Worm (Caenorhabditis elegans) whole organism, young adult: ENCODE measurements around the gene C38H2.2.
A peak's percentile ranks its signal among the peaks of the same experiment; 100 is the strongest.

ENCODE experiments used
- B0035.1 ChIP-seq: sonication (generic microtip); optimal IDR thresholded peaks from 2 replicates; lab custom pipeline; 2016; ENCODE audit warnings: missing genetic modification characterization, mild to moderate bottlenecking, missing compliant biosample characterization, missing genotype, missing genetic modification reagents
- B0261.1 ChIP-seq: sonication (generic microtip); optimal IDR thresholded peaks from 2 replicates; lab custom pipeline; 2016; ENCODE audit warnings: mild to moderate bottlenecking, missing genetic modification characterization, moderate library complexity, missing compliant biosample characterization
- B0336.3 ChIP-seq: fragments of 200-800 bp; sonication (Bioruptor generic); IDR thresholded peaks from 2 replicates; pipeline ENCODE4 v1.3.6; 2022; ENCODE audit warnings: missing genetic modification characterization, missing compliant biosample characterization
- C06A6.2 ChIP-seq: fragments of 200-800 bp; sonication (Bioruptor generic); conservative IDR thresholded peaks from 2 replicates; pipeline ENCODE4 v1.3.6; 2022; ENCODE audit warnings: missing genetic modification characterization, missing compliant biosample characterization
- D2030.7 ChIP-seq: fragments of 200-800 bp; sonication (Bioruptor generic); IDR thresholded peaks from 2 replicates; pipeline ENCODE4 v1.3.6; 2022; ENCODE audit warnings: missing genetic modification reagents, missing genetic modification characterization, missing compliant biosample characterization
- F22D6.2 ChIP-seq: sonication (generic microtip); optimal IDR thresholded peaks from 2 replicates; lab custom pipeline; 2016; ENCODE audit warnings: mild to moderate bottlenecking, missing genetic modification characterization, missing compliant biosample characterization
- F23B12.7 ChIP-seq: sonication (generic microtip); optimal IDR thresholded peaks from 2 replicates; lab custom pipeline; 2017; ENCODE audit warnings: missing genetic modification characterization, mild to moderate bottlenecking, missing compliant biosample characterization, antibody characterized with exemption, moderate library complexity; ENCODE audit not compliant: insufficient read depth
- F37B4.10 ChIP-seq: fragments of 200-800 bp; sonication (Bioruptor generic); IDR thresholded peaks from 2 replicates; pipeline ENCODE4 v1.3.6; 2022; ENCODE audit warnings: missing genetic modification characterization, missing compliant biosample characterization
- F39B2.1 ChIP-seq: fragments of 200-800 bp; sonication (Bioruptor generic); IDR thresholded peaks from 2 replicates; pipeline ENCODE4 v1.3.6; 2022; ENCODE audit warnings: missing genetic modification reagents, missing genetic modification characterization, missing compliant biosample characterization
- F57C9.4 ChIP-seq: sonication (generic microtip); optimal IDR thresholded peaks from 2 replicates; lab custom pipeline; 2017; ENCODE audit warnings: mild to moderate bottlenecking, missing genetic modification characterization, missing compliant biosample characterization
- K11D2.4 ChIP-seq: fragments of 200-800 bp; sonication (Bioruptor generic); IDR thresholded peaks from 2 replicates; pipeline ENCODE4 v1.3.6; 2022; ENCODE audit warnings: missing genetic modification reagents, missing genetic modification characterization, missing compliant biosample characterization
- Y53F4B.3 ChIP-seq: fragments of 200-800 bp; sonication (Bioruptor generic); IDR thresholded peaks from 2 replicates; pipeline ENCODE4 v1.3.6; 2022; ENCODE audit warnings: missing genetic modification reagents, missing genetic modification characterization, missing compliant biosample characterization
- Y53G8AR.9 ChIP-seq: fragments of 200-800 bp; sonication (Bioruptor generic); conservative IDR thresholded peaks from 2 replicates; pipeline ENCODE4 v1.3.6; 2022; ENCODE audit warnings: missing genetic modification reagents, missing genetic modification characterization, missing compliant biosample characterization
- Y67H2A.10 ChIP-seq: fragments of 200-800 bp; sonication (Bioruptor generic); conservative IDR thresholded peaks from 2 replicates; pipeline ENCODE4 v1.3.6; 2022; ENCODE audit warnings: missing genetic modification reagents, missing genetic modification characterization, missing compliant biosample characterization
- akir-1 ChIP-seq: fragments of 200-800 bp; sonication (Bioruptor generic); optimal IDR thresholded peaks from 2 replicates; lab custom pipeline; 2018; ENCODE audit warnings: mild to moderate bottlenecking, missing genetic modification characterization, moderate library complexity, missing compliant biosample characterization
- attf-6 ChIP-seq: fragments of 200-800 bp; sonication (Bioruptor generic); IDR thresholded peaks from 2 replicates; pipeline ENCODE4 v1.3.6; 2022; ENCODE audit warnings: missing genetic modification reagents, missing genetic modification characterization, missing compliant biosample characterization
- ccch-3 ChIP-seq: fragments of 200-800 bp; sonication (Bioruptor generic); optimal IDR thresholded peaks from 2 replicates; lab custom pipeline; 2018; ENCODE audit warnings: mild to moderate bottlenecking, missing genetic modification characterization, missing compliant biosample characterization
- ceh-100 ChIP-seq: fragments of 200-800 bp; sonication (Bioruptor generic); IDR thresholded peaks from 2 replicates; pipeline ENCODE4 v1.3.6; 2022; ENCODE audit warnings: missing genetic modification reagents, missing genetic modification characterization, missing compliant biosample characterization
- dox-1 ChIP-seq: fragments of 200-800 bp; sonication (Bioruptor generic); IDR thresholded peaks from 2 replicates; pipeline ENCODE4 v1.3.6; 2022; ENCODE audit warnings: missing genetic modification reagents, missing genetic modification characterization, missing compliant biosample characterization
- dpl-1 ChIP-seq: fragments of 150-350 bp; optimal IDR thresholded peaks from 2 replicates; lab custom pipeline; 2014; ENCODE audit warnings: missing biosample characterization, missing genetic modification reagents, missing genetic modification characterization
- efl-1 ChIP-seq: fragments of 150-350 bp; optimal IDR thresholded peaks from 2 replicates; lab custom pipeline; 2014; ENCODE audit warnings: missing biosample characterization, missing genetic modification reagents, missing genetic modification characterization
- egl-18 ChIP-seq: fragments of 200-800 bp; sonication (Bioruptor generic); IDR thresholded peaks from 2 replicates; pipeline ENCODE4 v1.3.6; 2022; ENCODE audit warnings: missing genetic modification reagents, missing genetic modification characterization, missing compliant biosample characterization
- ekl-4 ChIP-seq: fragments of 200-800 bp; sonication (Bioruptor generic); IDR thresholded peaks from 2 replicates; pipeline ENCODE4 v1.3.6; 2022; ENCODE audit warnings: missing genetic modification reagents, missing genetic modification characterization, missing compliant biosample characterization
- gei-17 ChIP-seq: fragments of 200-800 bp; sonication (Bioruptor generic); optimal IDR thresholded peaks from 2 replicates; lab custom pipeline; 2018; ENCODE audit warnings: mild to moderate bottlenecking, missing genetic modification characterization, missing compliant biosample characterization
- let-526 ChIP-seq: fragments of 200-800 bp; sonication (Bioruptor generic); IDR thresholded peaks from 2 replicates; pipeline ENCODE4 v1.3.6; 2022; ENCODE audit warnings: missing genetic modification reagents, missing genetic modification characterization, missing compliant biosample characterization
- lin-26 ChIP-seq: fragments of 200-800 bp; sonication (Bioruptor generic); IDR thresholded peaks from 2 replicates; pipeline ENCODE4 v1.3.6; 2022; ENCODE audit warnings: missing genetic modification reagents, missing genetic modification characterization, missing compliant biosample characterization
- lin-35 ChIP-seq, 3 experiments: fragments of 150-350 bp in 2 of 3; sonication (generic microtip) in 1 of 3; optimal IDR thresholded peaks; 2 replicates each; lab custom pipeline; 2014 to 2018; ENCODE audit warnings: missing biosample characterization in 3 of 3, missing genetic modification characterization in 3 of 3, missing genetic modification reagents in 3 of 3
- madf-3 ChIP-seq: fragments of 200-800 bp; sonication (Bioruptor generic); IDR thresholded peaks from 2 replicates; pipeline ENCODE4 v1.3.6; 2022; ENCODE audit warnings: missing genetic modification reagents, missing genetic modification characterization, missing compliant biosample characterization
- madf-6 ChIP-seq: fragments of 200-800 bp; sonication (Bioruptor generic); IDR thresholded peaks from 2 replicates; pipeline ENCODE4 v1.3.6; 2022; ENCODE audit warnings: missing genetic modification reagents, missing genetic modification characterization, missing compliant biosample characterization
- madf-8 ChIP-seq: fragments of 200-800 bp; sonication (Bioruptor generic); conservative IDR thresholded peaks from 2 replicates; pipeline ENCODE4 v1.3.6; 2022; ENCODE audit warnings: missing genetic modification reagents, missing genetic modification characterization, missing compliant biosample characterization
- mcd-1 ChIP-seq: fragments of 200-800 bp; sonication (Bioruptor generic); IDR thresholded peaks from 2 replicates; pipeline ENCODE4 v1.3.6; 2022; ENCODE audit warnings: missing genetic modification reagents, missing genetic modification characterization, missing compliant biosample characterization
- nfya-1 ChIP-seq: sonication (generic microtip); optimal IDR thresholded peaks from 2 replicates; lab custom pipeline; 2017; ENCODE audit warnings: antibody characterized with exemption, missing compliant biosample characterization, missing genetic modification characterization, borderline replicate concordance; ENCODE audit not compliant: insufficient read depth
- nfya-2 ChIP-seq: fragments of 200-800 bp; sonication (Bioruptor generic); IDR thresholded peaks from 2 replicates; pipeline ENCODE4 v1.3.6; 2022; ENCODE audit warnings: missing genetic modification reagents, missing genetic modification characterization, missing compliant biosample characterization
- nfyb-1 ChIP-seq: fragments of 200-800 bp; sonication (Bioruptor generic); IDR thresholded peaks from 2 replicates; pipeline ENCODE4 v1.3.6; 2022; ENCODE audit warnings: missing genetic modification reagents, missing genetic modification characterization, missing compliant biosample characterization
- nhr-80 ChIP-seq: sonication (generic microtip); optimal IDR thresholded peaks from 2 replicates; lab custom pipeline; 2016; ENCODE audit warnings: missing genetic modification characterization, missing compliant biosample characterization
- rec-8 ChIP-seq, 2 experiments: sonication (generic microtip); optimal IDR thresholded peaks; 2 replicates each; lab custom pipeline; 2016; ENCODE audit warnings: mild to moderate bottlenecking in 2 of 2, missing genetic modification characterization in 2 of 2, missing genetic modification reagents in 2 of 2, missing genotype in 2 of 2, missing biosample characterization in 1 of 2, missing compliant biosample characterization in 1 of 2, moderate library complexity in 1 of 2
- rpc-1 ChIP-seq, 2 experiments: fragments of 150-350 bp in 1 of 2; sonication (generic microtip) in 1 of 2; optimal IDR thresholded peaks; 2 replicates each; lab custom pipeline; 2014 to 2018; ENCODE audit warnings: missing biosample characterization in 1 of 2, missing genetic modification characterization in 1 of 2, missing genetic modification reagents in 1 of 2, missing genotype in 1 of 2
- sea-2 ChIP-seq: fragments of 200-800 bp; sonication (Bioruptor generic); IDR thresholded peaks from 2 replicates; pipeline ENCODE4 v1.3.6; 2022; ENCODE audit warnings: missing genetic modification characterization, missing compliant biosample characterization
- somi-1 ChIP-seq: fragments of 200-800 bp; sonication (Bioruptor generic); optimal IDR thresholded peaks from 2 replicates; lab custom pipeline; 2018; ENCODE audit warnings: mild to moderate bottlenecking, missing genetic modification characterization, missing compliant biosample characterization
- sptf-2 ChIP-seq: fragments of 200-800 bp; sonication (Bioruptor generic); optimal IDR thresholded peaks from 2 replicates; lab custom pipeline; 2018; ENCODE audit warnings: mild to moderate bottlenecking, missing genetic modification characterization, missing compliant biosample characterization
- tbp1 ChIP-seq: fragments of 200-800 bp; sonication (Bioruptor generic); optimal IDR thresholded peaks from 2 replicates; lab custom pipeline; 2018; ENCODE audit warnings: mild to moderate bottlenecking, missing genetic modification characterization, missing compliant biosample characterization
- tbx-9 ChIP-seq: sonication (generic microtip); optimal IDR thresholded peaks from 2 replicates; lab custom pipeline; 2016; ENCODE audit warnings: borderline replicate concordance, missing genetic modification characterization, inconsistent platforms, missing compliant biosample characterization
- tlf-1 ChIP-seq: fragments of 200-800 bp; sonication (Bioruptor generic); optimal IDR thresholded peaks from 2 replicates; lab custom pipeline; 2018; ENCODE audit warnings: mild to moderate bottlenecking, missing genetic modification characterization, missing compliant biosample characterization
- ztf-18 ChIP-seq: sonication (generic microtip); optimal IDR thresholded peaks from 2 replicates; lab custom pipeline; 2016; ENCODE audit warnings: missing genotype, mild to moderate bottlenecking, missing genetic modification characterization, missing compliant biosample characterization
- ztf-22 ChIP-seq: fragments of 200-800 bp; sonication (Bioruptor generic); optimal IDR thresholded peaks from 2 replicates; lab custom pipeline; 2018; ENCODE audit warnings: mild to moderate bottlenecking, missing genetic modification characterization, moderate library complexity, missing compliant biosample characterization
- ztf-28 ChIP-seq: fragments of 200-800 bp; sonication (Bioruptor generic); IDR thresholded peaks from 2 replicates; pipeline ENCODE4 v1.3.6; 2022; ENCODE audit warnings: missing genetic modification reagents, missing genetic modification characterization, missing compliant biosample characterization
- ztf-3 ChIP-seq: fragments of 200-800 bp; sonication (Bioruptor generic); optimal IDR thresholded peaks from 2 replicates; lab custom pipeline; 2018; ENCODE audit warnings: mild to moderate bottlenecking, missing genetic modification characterization, missing compliant biosample characterization
- ztf-6 ChIP-seq: fragments of 200-800 bp; sonication (Bioruptor generic); IDR thresholded peaks from 2 replicates; pipeline ENCODE4 v1.3.6; 2022; ENCODE audit warnings: missing genetic modification reagents, missing genetic modification characterization, missing compliant biosample characterization

C38H2.2 gene

DNA sequence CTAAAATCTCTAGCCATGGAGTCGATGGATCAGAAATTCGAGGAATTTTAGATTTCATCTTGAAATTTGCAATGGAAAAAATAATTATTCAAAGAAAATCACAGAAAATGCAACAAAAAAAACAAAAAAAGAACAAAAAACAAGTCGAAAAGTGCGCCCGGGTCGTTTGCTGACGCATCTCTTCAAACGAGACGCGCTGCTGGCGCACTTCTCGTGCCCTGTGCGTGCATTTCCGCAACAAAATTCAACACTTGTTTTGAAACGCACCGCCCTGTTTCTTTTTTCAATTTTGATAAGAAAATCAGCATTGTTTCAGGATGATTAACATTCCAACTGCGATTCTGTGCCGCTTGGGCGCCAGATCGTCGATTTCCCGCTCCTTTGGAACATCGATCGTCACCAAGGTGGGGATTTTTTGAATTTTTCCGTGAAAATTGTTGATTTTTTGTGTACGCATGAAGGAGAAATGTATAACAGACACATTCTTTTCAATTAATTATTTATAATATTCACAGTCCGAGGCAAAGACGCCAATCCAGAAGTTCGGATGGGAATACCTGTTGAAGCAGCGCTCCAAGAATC lies 47.5 kb upstream of the C38H2.2 start, which contains the start of the genes jmjd-4 and mev-1 (continued):
- no peak for TF ChIP-seq Y53F4B.3 (GFP tag; lab: Robert Waterston, UW)
- TF ChIP-seq K11D2.4 (GFP tag; lab: Robert Waterston, UW) = peak; percentile 90
- TF ChIP-seq ztf-3 = no peak
- no peak for TF ChIP-seq F39B2.1 (GFP tag; lab: Robert Waterston, UW)
- peak; percentile 94 for TF ChIP-seq dox-1
- TF ChIP-seq efl-1 (GFP tag; lab: Kevin White, UChicago) = peak; percentile 51
- peak; percentile 48 for TF ChIP-seq F22D6.2 (tag; lab: Kevin White, UChicago)
- peak; percentile 70 for TF ChIP-seq C06A6.2 (GFP tag; lab: Robert Waterston, UW)
- TF ChIP-seq ztf-6 (GFP tag; lab: Robert Waterston, UW) = no peak
- TF ChIP-seq mcd-1 (GFP tag; lab: Robert Waterston, UW) = peak; percentile 94
- no peak for TF ChIP-seq let-526
- no peak for TF ChIP-seq F57C9.4 (tag; lab: Kevin White, UChicago)
- TF ChIP-seq sptf-2 = no peak
- peak; percentile 66 for TF ChIP-seq tbp1 (GFP tag; lab: Kevin White, UChicago)
- no peak for TF ChIP-seq somi-1
- TF ChIP-seq sea-2 (GFP tag; lab: Robert Waterston, UW) = no peak
- TF ChIP-seq madf-3 (GFP tag; lab: Robert Waterston, UW) = peak; percentile 80
- TF ChIP-seq B0336.3 (GFP tag; lab: Robert Waterston, UW) = peak; percentile 94
- TF ChIP-seq Y53G8AR.9 = peak; percentile 91
- TF ChIP-seq rpc-1 (optimal IDR thresholded peaks at IDR 0.05; lab: Kevin White, UChicago) = no peak
- TF ChIP-seq rpc-1 (tag; optimal IDR thresholded peaks at IDR 0.05; lab: Kevin White, UChicago) = no peak
- no peak for TF ChIP-seq ztf-28 (GFP tag; lab: Robert Waterston, UW)
- no peak for TF ChIP-seq tbx-9
- TF ChIP-seq nfyb-1 (GFP tag; lab: Robert Waterston, UW) = peak; percentile 84
- TF ChIP-seq tlf-1 (GFP tag; lab: Kevin White, UChicago) = peak; percentile 82
- peak; percentile 38 for TF ChIP-seq D2030.7 (GFP tag; lab: Robert Waterston, UW)
- TF ChIP-seq gei-17 = peak; percentile 53
- peak; percentile 78 for TF ChIP-seq ceh-100 (GFP tag; lab: Robert Waterston, UW)
- peak; percentile 71 for TF ChIP-seq dpl-1 (GFP tag; lab: Kevin White, UChicago)
- peak; percentile 98 for TF ChIP-seq ztf-18
- TF ChIP-seq egl-18 (GFP tag; lab: Robert Waterston, UW) = no peak
- no peak for TF ChIP-seq attf-6 (GFP tag; lab: Robert Waterston, UW)
- TF ChIP-seq nhr-80 (tag; lab: Kevin White, UChicago) = peak; percentile 84
- peak; percentile 80 for TF ChIP-seq ekl-4 (GFP tag; lab: Robert Waterston, UW)
- TF ChIP-seq akir-1 (GFP tag; lab: Kevin White, UChicago) = no peak
- TF ChIP-seq B0035.1 (tag; lab: Kevin White, UChicago) = no peak
- TF ChIP-seq madf-8 (GFP tag; lab: Robert Waterston, UW) = peak; percentile 77
- TF ChIP-seq F37B4.10 (GFP tag; lab: Robert Waterston, UW) = 0 out of 2 replicates have a peak, but pooled peaks have one; percentile 8
- peak in 1 of 3 experiments; percentile 87 for TF ChIP-seq lin-35 (GFP tag; optimal IDR thresholded peaks at IDR 0.05; lab: Kevin White, UChicago)
- 0 out of 2 replicates have a peak, but pooled peaks have one; percentile 13 for TF ChIP-seq lin-26 (GFP tag; lab: Robert Waterston, UW)
- TF ChIP-seq nfya-1 = no peak
- TF ChIP-seq ztf-22 (GFP tag; lab: Kevin White, UChicago) = peak; percentile 58
- peak; percentile 58 for TF ChIP-seq F23B12.7 (tag; lab: Kevin White, UChicago)
- no peak for TF ChIP-seq nfya-2
- no peak for TF ChIP-seq ccch-3 (GFP tag; lab: Kevin White, UChicago)
- TF ChIP-seq B0261.1 = no peak
- no peak for TF ChIP-seq Y67H2A.10
- no peak for TF ChIP-seq rec-8 (tag; optimal IDR thresholded peaks at IDR 0.05; lab: Kevin White, UChicago)
- TF ChIP-seq madf-6 (GFP tag; lab: Robert Waterston, UW) = peak; percentile 87
